Fruit fly (Drosophila melanogaster): ENCODE data around the gene Tpr2.
A peak's percentile ranks its signal among the peaks of the same experiment; 100 is the strongest.

Tpr2 gene

dm6 chr2L:16535673-16536144, 44.4 kb downstream of the Tpr2 start:
- TF ChIP-seq Snoo (tag; optimal IDR thresholded peaks at IDR 0.05) (peak; percentile 89), CG15710 (tag; optimal IDR thresholded peaks at IDR 0.05) (peak; percentile 92), gl (tag; optimal IDR thresholded peaks at IDR 0.05) (peak; percentile 85), CG9948 (tag; optimal IDR thresholded peaks at IDR 0.05) (peak; percentile 93), CG34367 (tag; optimal IDR thresholded peaks at IDR 0.05) (peak; percentile 93), D1 (tag; optimal IDR thresholded peaks at IDR 0.05) (peak; percentile 94), Ets98B (GFP tag; IDR thresholded peaks at IDR 0.05) (peak; percentile 92), Pif1B (GFP tag; optimal IDR thresholded peaks at IDR 0.05) (peak; percentile 80), CG12605 (GFP tag; IDR thresholded peaks at IDR 0.05) (peak; percentile 92), CG10348 (GFP tag; IDR thresholded peaks at IDR 0.05) (peak; percentile 47; the same call in 1 of the 2 replicates), rn (GFP tag; IDR thresholded peaks at IDR 0.05) (peak; percentile 90), CG32121 (GFP tag; IDR thresholded peaks at IDR 0.05) (peak; percentile 91), CG14655 (GFP tag; optimal IDR thresholded peaks at IDR 0.05) (peak; percentile 91), Pif1A (GFP tag; optimal IDR thresholded peaks at IDR 0.05) (peak; percentile 84), CG8159 (tag; optimal IDR thresholded peaks at IDR 0.05) (peak; percentile 95), fd96Ca (GFP tag; IDR thresholded peaks at IDR 0.05) (peak; percentile 81), CG17806 (tag; optimal IDR thresholded peaks at IDR 0.05) (peak; percentile 96), CG4496 (GFP tag; IDR thresholded peaks at IDR 0.05) (peak; percentile 97), CG8301 (tag; optimal IDR thresholded peaks at IDR 0.05) (peak; percentile 93), EcR (GFP tag; optimal IDR thresholded peaks at IDR 0.05) (no peak), CG13204 (GFP tag; optimal IDR thresholded peaks at IDR 0.05) (peak; percentile 75)

- no peak for TF ChIP-seq CG32121 (GFP tag; IDR thresholded peaks at IDR 0.05)
- TF ChIP-seq CG8301 (tag; optimal IDR thresholded peaks at IDR 0.05): no peak
- TF ChIP-seq Ets98B (GFP tag; IDR thresholded peaks at IDR 0.05): peak; percentile 40; the same call in 1 of the 2 replicates
- TF ChIP-seq rn (GFP tag; IDR thresholded peaks at IDR 0.05): no peak
- TF ChIP-seq gl (tag; optimal IDR thresholded peaks at IDR 0.05): peak; percentile 66
- TF ChIP-seq fd96Ca (GFP tag; IDR thresholded peaks at IDR 0.05): 0 out of 3 replicates have a peak, but pooled peaks have one; percentile 53
- TF ChIP-seq CG8159 (tag; optimal IDR thresholded peaks at IDR 0.05): no peak
- TF ChIP-seq CG4496 (GFP tag; IDR thresholded peaks at IDR 0.05): peak; percentile 55
- peak; percentile 35 for TF ChIP-seq Pif1A (GFP tag; optimal IDR thresholded peaks at IDR 0.05)
- TF ChIP-seq CG10348 (GFP tag; IDR thresholded peaks at IDR 0.05): no peak
- no peak for TF ChIP-seq CG14655 (GFP tag; optimal IDR thresholded peaks at IDR 0.05)
- TF ChIP-seq Snoo (tag; optimal IDR thresholded peaks at IDR 0.05): no peak
- TF ChIP-seq Pif1B (GFP tag; optimal IDR thresholded peaks at IDR 0.05): peak; percentile 50
- no peak for TF ChIP-seq D1 (tag; optimal IDR thresholded peaks at IDR 0.05)
- peak; percentile 21 for TF ChIP-seq CG13204 (GFP tag; optimal IDR thresholded peaks at IDR 0.05)
- no peak for TF ChIP-seq CG9948 (tag; optimal IDR thresholded peaks at IDR 0.05)
- peak; percentile 35; the same call in 1 of the 2 replicates for TF ChIP-seq CG12605 (GFP tag; IDR thresholded peaks at IDR 0.05)
- TF ChIP-seq CG15710 (tag; optimal IDR thresholded peaks at IDR 0.05): no peak
- TF ChIP-seq EcR (GFP tag; optimal IDR thresholded peaks at IDR 0.05): no peak
- TF ChIP-seq CG17806 (tag; optimal IDR thresholded peaks at IDR 0.05): no peak
These were observed 45.2 kb downstream of the Tpr2 start for dm6 chr2L:16536501-16536900.

- TF ChIP-seq Pif1A (GFP tag; optimal IDR thresholded peaks at IDR 0.05) (no peak), CG34367 (tag; optimal IDR thresholded peaks at IDR 0.05) (peak; percentile 1), Pif1B (GFP tag; optimal IDR thresholded peaks at IDR 0.05) (no peak), CG14655 (GFP tag; optimal IDR thresholded peaks at IDR 0.05) (peak; percentile 62), fd96Ca (GFP tag; IDR thresholded peaks at IDR 0.05) (no peak), EcR (GFP tag; optimal IDR thresholded peaks at IDR 0.05) (no peak), CG13204 (GFP tag; optimal IDR thresholded peaks at IDR 0.05) (no peak), D1 (tag; optimal IDR thresholded peaks at IDR 0.05) (peak; percentile 43), CG8301 (tag; optimal IDR thresholded peaks at IDR 0.05) (peak; percentile 54), CG17806 (tag; optimal IDR thresholded peaks at IDR 0.05) (peak; percentile 39), Ets98B (GFP tag; IDR thresholded peaks at IDR 0.05) (0 out of 2 replicates have a peak, but pooled peaks have one; percentile 17), Snoo (tag; optimal IDR thresholded peaks at IDR 0.05) (no peak), CG9948 (tag; optimal IDR thresholded peaks at IDR 0.05) (peak; percentile 59), CG32121 (GFP tag; IDR thresholded peaks at IDR 0.05) (peak; percentile 20; the same call in 1 of the 2 replicates), CG8159 (tag; optimal IDR thresholded peaks at IDR 0.05) (peak; percentile 84), CG10348 (GFP tag; IDR thresholded peaks at IDR 0.05) (no peak), CG15710 (tag; optimal IDR thresholded peaks at IDR 0.05) (peak; percentile 67), gl (tag; optimal IDR thresholded peaks at IDR 0.05) (no peak), CG4496 (GFP tag; IDR thresholded peaks at IDR 0.05) (no peak), rn (GFP tag; IDR thresholded peaks at IDR 0.05) (no peak), CG12605 (GFP tag; IDR thresholded peaks at IDR 0.05) (no peak)
These were observed 45.7 kb downstream of the Tpr2 start for dm6 chr2L:16537049-16537459.

- TF ChIP-seq CG13204 (GFP tag; optimal IDR thresholded peaks at IDR 0.05): no peak
- no peak for TF ChIP-seq gl (tag; optimal IDR thresholded peaks at IDR 0.05)
- no peak for TF ChIP-seq Pif1B (GFP tag; optimal IDR thresholded peaks at IDR 0.05)
- TF ChIP-seq CG15710 (tag; optimal IDR thresholded peaks at IDR 0.05): no peak
- no peak for TF ChIP-seq CG34367 (tag; optimal IDR thresholded peaks at IDR 0.05)
These were observed 46.8 kb downstream of the Tpr2 start for dm6 chr2L:16538134-16538533.

DNA sequence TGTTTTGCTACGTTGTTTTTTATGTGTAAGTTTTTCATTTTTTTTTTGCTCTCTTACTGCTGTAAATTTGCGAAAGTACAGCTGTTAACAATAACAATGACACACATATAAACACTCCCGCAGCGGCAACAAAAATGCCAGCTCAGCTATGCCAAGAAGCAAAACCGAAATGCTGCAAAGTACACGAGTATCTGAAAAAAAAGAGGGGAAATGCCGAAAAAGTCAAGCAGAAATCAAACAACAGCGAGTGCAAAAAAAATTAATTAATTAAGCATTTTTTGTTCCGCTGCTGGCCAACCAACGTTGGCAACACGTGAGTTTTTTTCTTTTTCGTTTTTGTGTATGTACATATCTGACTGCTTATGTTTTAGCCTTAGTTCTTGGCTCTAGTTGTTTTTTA, 47.6 kb downstream of the Tpr2 start:
- TF ChIP-seq Ets98B (GFP tag; IDR thresholded peaks at IDR 0.05): no peak
- TF ChIP-seq D1 (tag; optimal IDR thresholded peaks at IDR 0.05): no peak
- no peak for TF ChIP-seq CG9948 (tag; optimal IDR thresholded peaks at IDR 0.05)
- no peak for TF ChIP-seq Pif1A (GFP tag; optimal IDR thresholded peaks at IDR 0.05)
- TF ChIP-seq rn (GFP tag; IDR thresholded peaks at IDR 0.05): no peak
- no peak for TF ChIP-seq CG10348 (GFP tag; IDR thresholded peaks at IDR 0.05)
- TF ChIP-seq CG8159 (tag; optimal IDR thresholded peaks at IDR 0.05): no peak
- TF ChIP-seq CG34367 (tag; optimal IDR thresholded peaks at IDR 0.05): no peak
- TF ChIP-seq CG14655 (GFP tag; optimal IDR thresholded peaks at IDR 0.05): no peak
